Fruit fly (Drosophila melanogaster) whole organism, wandering third instar larva: ENCODE measurements around the gene CG43392.

Source experiments
- Abd-B ChIP-seq: fragments of >200 bp; optimal IDR thresholded peaks from 2 replicates; lab custom pipeline; 2017; ENCODE audit warnings: missing biosample characterization, missing genetic modification characterization
- CG9705 ChIP-seq: fragments of 200-800 bp; sonication (Bioruptor generic); optimal IDR thresholded peaks from 2 replicates; lab custom pipeline; 2018; ENCODE audit warnings: missing biosample characterization, mild to moderate bottlenecking, missing genetic modification characterization
- Dif ChIP-seq: fragments of 200-275, 200-300 bp; sonication (Bioruptor generic); optimal IDR thresholded peaks from 2 replicates; lab custom pipeline; 2018; ENCODE audit warnings: missing biosample characterization, missing genetic modification characterization; ENCODE audit not compliant: partially characterized antibody
- HLH106 ChIP-seq: fragments of 200-800 bp; optimal IDR thresholded peaks from 3 replicates; lab custom pipeline; 2019; ENCODE audit warnings: missing biosample characterization, mild to moderate bottlenecking, missing genetic modification characterization, moderate library complexity
- N ChIP-seq: fragments of >200 bp; optimal IDR thresholded peaks from 2 replicates; lab custom pipeline; 2018; ENCODE audit warnings: missing biosample characterization, missing external identifiers, missing genetic modification characterization
- OdsH ChIP-seq: fragments of 200-800 bp; sonication (Bioruptor generic); optimal IDR thresholded peaks from 2 replicates; lab custom pipeline; 2016; ENCODE audit warnings: missing biosample characterization, mild to moderate bottlenecking, missing genetic modification characterization
- br ChIP-seq: fragments of 200-800 bp; sonication (Bioruptor generic); optimal IDR thresholded peaks from 2 replicates; lab custom pipeline; 2016; ENCODE audit warnings: missing biosample characterization, missing genetic modification characterization
- psq ChIP-seq: fragments of 200-800 bp; sonication (Bioruptor generic); optimal IDR thresholded peaks from 3 replicates; lab custom pipeline; 2017; ENCODE audit warnings: missing biosample characterization, mild to moderate bottlenecking, missing genetic modification characterization, moderate library complexity
- tai ChIP-seq: sonication (Bioruptor generic); optimal IDR thresholded peaks from 2 replicates; lab custom pipeline; 2016; ENCODE audit warnings: missing biosample characterization, missing genetic modification characterization

DNA sequence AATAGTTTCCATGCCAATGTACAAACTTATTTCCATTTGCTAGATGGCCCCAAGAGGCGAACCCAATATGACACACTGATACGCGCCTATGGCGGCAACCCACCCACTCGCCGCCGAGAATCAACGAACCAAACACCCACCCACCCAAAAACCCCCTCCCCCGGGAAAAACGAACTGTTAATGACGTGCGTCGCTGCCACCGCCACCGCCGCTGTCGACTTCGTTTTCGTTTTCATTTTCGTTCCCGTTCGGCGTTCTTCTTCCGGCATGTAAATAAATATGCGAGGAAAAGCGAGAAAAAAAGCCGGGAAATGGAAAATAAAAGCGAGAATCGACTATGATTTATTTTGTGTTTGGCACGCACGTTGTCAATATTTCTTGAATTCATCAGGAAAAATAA lies 21.6 kb upstream of the CG43392 start:
- TF ChIP-seq Abd-B (GFP tag; lab: Kevin White, UChicago), result no peak
- no peak for TF ChIP-seq OdsH (GFP tag; lab: Kevin White, UChicago)
- no peak for TF ChIP-seq N (GFP tag; lab: Kevin White, UChicago)
- TF ChIP-seq Dif (GFP tag; lab: Kevin White, UChicago), result no peak
- no peak for TF ChIP-seq psq (GFP tag; lab: Kevin White, UChicago)
- TF ChIP-seq CG9705, result no peak
- no peak for TF ChIP-seq tai (GFP tag; lab: Kevin White, UChicago)
- TF ChIP-seq br, result no peak
- TF ChIP-seq HLH106, result no peak
